Worm (Caenorhabditis elegans) whole organism, dauer: ENCODE measurements around the gene F59B8.1.

Source experiments
- unc-62 ChIP-seq: sonication (generic microtip); optimal IDR thresholded peaks from 2 replicates; lab custom pipeline; 2017; ENCODE audit warnings: missing biosample characterization, missing genetic modification reagents, missing genetic modification characterization

Gene F59B8.1

ce11 chrIV:9441391-9441790 lies 13.3 kb downstream of the F59B8.1 start:
- no peak for TF ChIP-seq unc-62

ce11 chrIV:9442106-9442532 lies 14.1 kb downstream of the F59B8.1 start:
- TF ChIP-seq unc-62: no peak

- no peak for TF ChIP-seq unc-62
Observed at ce11 chrIV:9443940-9444339, 15.9 kb downstream of the F59B8.1 start, which contains the start of gene F38E11.9. TSS of gene F38E11.9 (minus strand) at chrIV:9444040.

- TF ChIP-seq unc-62: no peak
Observed at ce11 chrIV:9444417-9445026, 16.5 kb downstream of the F59B8.1 start.

ce11 chrIV:9445407-9445806 lies 17.3 kb downstream of the F59B8.1 start, which contains the start of gene hsp-12.3:
TSS of gene hsp-12.3 (minus strand) at chrIV:9445507.
- TF ChIP-seq unc-62: no peak

ce11 chrIV:9447209-9447608 lies 19.1 kb downstream of the F59B8.1 start, which contains the start of gene hsp-12.6:
TSS of gene hsp-12.6 (minus strand) at chrIV:9447228.
- TF ChIP-seq unc-62: no peak

ce11 chrIV:9450375-9450774 lies 22.3 kb downstream of the F59B8.1 start, which contains the start of gene cpin-1:
TSS of gene cpin-1 (plus strand) at chrIV:9450675.
- TF ChIP-seq unc-62: no peak

- no peak for TF ChIP-seq unc-62
Observed at ce11 chrIV:9451816-9452215, 23.8 kb downstream of the F59B8.1 start.

ce11 chrIV:9457400-9457799 lies 29.3 kb downstream of the F59B8.1 start, which contains the start of gene cutl-17:
TSS of gene cutl-17 (minus strand) at chrIV:9457500.
- TF ChIP-seq unc-62: no peak

- TF ChIP-seq unc-62: no peak
Observed at ce11 chrIV:9459224-9459781, 31.2 kb downstream of the F59B8.1 start, which contains the start of gene copb-2. TSS of gene copb-2 (plus strand) at chrIV:9459731.

- no peak for TF ChIP-seq unc-62
Observed at ce11 chrIV:9464345-9464783, 36.3 kb downstream of the F59B8.1 start.

- no peak for TF ChIP-seq unc-62
Observed at ce11 chrIV:9467418-9467817, 39.4 kb downstream of the F59B8.1 start, which contains the start of gene F38E11.6. TSS of gene F38E11.6 (minus strand) at chrIV:9467518.

- TF ChIP-seq unc-62: no peak
Observed at ce11 chrIV:9469293-9469692, 41.2 kb downstream of the F59B8.1 start.

- TF ChIP-seq unc-62: no peak
Observed at ce11 chrIV:9477135-9477928, 49.3 kb downstream of the F59B8.1 start, which contains the start of gene wrt-3. TSS of gene wrt-3 (minus strand) at chrIV:9477456.

- TF ChIP-seq unc-62: no peak
Observed at ce11 chrIV:9480936-9481335, 52.9 kb downstream of the F59B8.1 start, which contains the start of gene cng-3. TSS of gene cng-3 (minus strand) at chrIV:9481037.

ce11 chrIV:9485040-9485439 lies 57.0 kb downstream of the F59B8.1 start, which contains the start of gene gadr-2:
TSS of gene gadr-2 (minus strand) at chrIV:9485140.
- no peak for TF ChIP-seq unc-62

ce11 chrIV:9485972-9486371 lies 57.9 kb downstream of the F59B8.1 start, which contains the start of gene sru-2:
TSS of gene sru-2 (plus strand) at chrIV:9486272.
- no peak for TF ChIP-seq unc-62
